Worm (Caenorhabditis elegans) whole organism, young adult: ENCODE data around the gene vps-37.

ENCODE experiments used
- aptf-2 ChIP-seq: fragments of 200-800 bp; sonication (Bioruptor generic); conservative IDR thresholded peaks from 2 replicates; pipeline ENCODE4 v1.3.6; 2022; ENCODE audit warnings: missing genetic modification reagents, missing genetic modification characterization, missing compliant biosample characterization
- bed-1 ChIP-seq: fragments of 200-800 bp; sonication (Bioruptor generic); IDR thresholded peaks from 2 replicates; pipeline ENCODE4 v1.3.6; 2022; ENCODE audit warnings: missing genetic modification reagents, missing genetic modification characterization, missing compliant biosample characterization
- hsf-1 ChIP-seq: fragments of 200-800 bp; sonication (Bioruptor generic); IDR thresholded peaks from 2 replicates; pipeline ENCODE4 v1.3.6; 2022; ENCODE audit warnings: missing genetic modification reagents, missing genetic modification characterization, missing compliant biosample characterization
- let-526 ChIP-seq: fragments of 200-800 bp; sonication (Bioruptor generic); IDR thresholded peaks from 2 replicates; pipeline ENCODE4 v1.3.6; 2022; ENCODE audit warnings: missing genetic modification reagents, missing genetic modification characterization, missing compliant biosample characterization
- tbx-9 ChIP-seq: sonication (generic microtip); optimal IDR thresholded peaks from 2 replicates; lab custom pipeline; 2016; ENCODE audit warnings: borderline replicate concordance, missing genetic modification characterization, inconsistent platforms, missing compliant biosample characterization
- unc-130 ChIP-seq: sonication (generic microtip); optimal IDR thresholded peaks from 2 replicates; lab custom pipeline; 2016; ENCODE audit warnings: missing genetic modification reagents, missing genetic modification characterization, missing compliant biosample characterization

ce11 chrV:5614724-5615123 is 22.2 kb downstream of the vps-37 start, which contains the start of gene M03E7.3:
- TF ChIP-seq bed-1 (GFP tag; lab: Robert Waterston, UW) (no peak), hsf-1 (no peak), aptf-2 (GFP tag; lab: Robert Waterston, UW) (no peak), let-526 (GFP tag; lab: Robert Waterston, UW) (no peak), unc-130 (no peak), tbx-9 (no peak)
